Worm (Caenorhabditis elegans) whole organism, L2 larva: Measurements from ENCODE around the gene T28A8.8.

Experiments used
- C34F6.9 ChIP-seq: fragments of 150-350 bp; optimal IDR thresholded peaks from 2 replicates; lab custom pipeline; 2014; ENCODE audit warnings: missing biosample characterization, missing genetic modification characterization
- R02D3.7 ChIP-seq: fragments of 150-350 bp; optimal IDR thresholded peaks from 2 replicates; lab custom pipeline; 2014; ENCODE audit warnings: missing biosample characterization, missing genetic modification characterization
- Y55F3AM.14 ChIP-seq: fragments of 200-800 bp; sonication (Bioruptor generic); optimal IDR thresholded peaks from 2 replicates; lab custom pipeline; 2018; ENCODE audit warnings: mild to moderate bottlenecking, missing genetic modification characterization, missing compliant biosample characterization
- ZK546.5 ChIP-seq: sonication (generic microtip); optimal IDR thresholded peaks from 2 replicates; lab custom pipeline; 2017; ENCODE audit warnings: missing biosample characterization, missing genetic modification characterization
- aly-2 ChIP-seq: fragments of 150-350 bp; optimal IDR thresholded peaks from 2 replicates; lab custom pipeline; 2014; ENCODE audit warnings: missing biosample characterization, missing genetic modification characterization
- ceh-16 ChIP-seq: fragments of 150-350 bp; optimal IDR thresholded peaks from 2 replicates; lab custom pipeline; 2014; ENCODE audit warnings: missing biosample characterization, missing genetic modification characterization
- ceh-82 ChIP-seq: fragments of 150-350 bp; optimal IDR thresholded peaks from 2 replicates; lab custom pipeline; 2014; ENCODE audit warnings: missing biosample characterization, missing genetic modification characterization
- crh-2 ChIP-seq: sonication (generic microtip); optimal IDR thresholded peaks from 2 replicates; lab custom pipeline; 2017; ENCODE audit warnings: missing biosample characterization, missing genetic modification characterization
- dmd-4 ChIP-seq: sonication (generic microtip); optimal IDR thresholded peaks from 2 replicates; lab custom pipeline; 2017; ENCODE audit warnings: missing biosample characterization, missing genetic modification characterization
- egl-27 ChIP-seq: sonication (generic microtip); optimal IDR thresholded peaks from 3 replicates; lab custom pipeline; 2017; ENCODE audit warnings: missing biosample characterization, missing genetic modification reagents, missing genetic modification characterization
- elt-1 ChIP-seq: fragments of 150-350 bp; optimal IDR thresholded peaks from 2 replicates; lab custom pipeline; 2014; ENCODE audit warnings: missing biosample characterization, missing genetic modification characterization
- elt-3 ChIP-seq: sonication (generic microtip); optimal IDR thresholded peaks from 2 replicates; lab custom pipeline; 2017; ENCODE audit warnings: missing biosample characterization, missing genetic modification characterization
- fos-1 ChIP-seq: fragments of 150-350 bp; optimal IDR thresholded peaks from 2 replicates; lab custom pipeline; 2014; ENCODE audit warnings: missing biosample characterization, missing genetic modification characterization
- lin-11 ChIP-seq: fragments of 150-350 bp; sonication (generic microtip); optimal IDR thresholded peaks from 2 replicates; lab custom pipeline; 2014; ENCODE audit warnings: missing biosample characterization, missing genetic modification characterization, inconsistent platforms, mixed read lengths
- lin-13 ChIP-seq: fragments of 150-350 bp; optimal IDR thresholded peaks from 2 replicates; lab custom pipeline; 2014; ENCODE audit warnings: missing biosample characterization, missing genetic modification reagents, missing genetic modification characterization
- lsy-2 ChIP-seq, 2 experiments: fragments of 150-350 bp in 1 of 2; sonication (generic microtip) in 1 of 2; optimal IDR thresholded peaks; 2 replicates each; lab custom pipeline; 2014 to 2017; ENCODE audit warnings: missing biosample characterization in 2 of 2, missing genetic modification characterization in 2 of 2
- mab-5 ChIP-seq: fragments of 150-350 bp; optimal IDR thresholded peaks from 2 replicates; lab custom pipeline; 2014; ENCODE audit warnings: missing biosample characterization, missing genetic modification characterization
- mbf-1 ChIP-seq: sonication (generic microtip); optimal IDR thresholded peaks from 2 replicates; lab custom pipeline; 2017; ENCODE audit warnings: missing biosample characterization, missing genetic modification characterization
- mdl-1 ChIP-seq, 2 experiments: fragments of 150-350 bp in 1 of 2; sonication (generic microtip) in 1 of 2; optimal IDR thresholded peaks; 2 replicates each; lab custom pipeline; 2017; ENCODE audit warnings: missing biosample characterization in 2 of 2, missing genetic modification characterization in 2 of 2
- nhr-10 ChIP-seq: sonication (generic microtip); optimal IDR thresholded peaks from 2 replicates; lab custom pipeline; 2017; ENCODE audit warnings: missing biosample characterization, missing genetic modification characterization
- nhr-12 ChIP-seq: fragments of 150-350 bp; optimal IDR thresholded peaks from 2 replicates; lab custom pipeline; 2014; ENCODE audit warnings: missing biosample characterization, missing genetic modification characterization
- nhr-21 ChIP-seq: fragments of 150-350 bp; optimal IDR thresholded peaks from 2 replicates; lab custom pipeline; 2014; ENCODE audit warnings: missing biosample characterization, missing genetic modification characterization
- nhr-23 ChIP-seq: fragments of 150-350 bp; optimal IDR thresholded peaks from 2 replicates; lab custom pipeline; 2014; ENCODE audit warnings: missing biosample characterization, missing genetic modification reagents, missing genetic modification characterization
- nhr-237 ChIP-seq: fragments of 150-350 bp; optimal IDR thresholded peaks from 2 replicates; lab custom pipeline; 2014; ENCODE audit warnings: missing biosample characterization, missing genetic modification characterization
- nhr-6 ChIP-seq: fragments of 150-350 bp; optimal IDR thresholded peaks from 2 replicates; lab custom pipeline; 2014; ENCODE audit warnings: missing biosample characterization, missing genetic modification characterization
- nhr-77 ChIP-seq: fragments of 150-350 bp; optimal IDR thresholded peaks from 2 replicates; lab custom pipeline; 2014; ENCODE audit warnings: missing biosample characterization, missing genetic modification characterization
- peb-1 ChIP-seq: fragments of 150-350 bp; optimal IDR thresholded peaks from 2 replicates; lab custom pipeline; 2014; ENCODE audit warnings: missing biosample characterization, missing genetic modification characterization
- sem-4 ChIP-seq: fragments of 150-350 bp; optimal IDR thresholded peaks from 2 replicates; lab custom pipeline; 2014; ENCODE audit warnings: missing biosample characterization, missing genetic modification reagents, missing genetic modification characterization
- sma-3 ChIP-seq: sonication (generic microtip); optimal IDR thresholded peaks from 2 replicates; lab custom pipeline; 2016; ENCODE audit warnings: missing genetic modification reagents, missing genetic modification characterization, missing compliant biosample characterization
- sma-9 ChIP-seq, 2 experiments: fragments of 150-350 bp in 1 of 2; sonication (generic microtip) in 1 of 2; optimal IDR thresholded peaks; 2 replicates each; lab custom pipeline; 2014 to 2016; ENCODE audit warnings: missing genetic modification characterization in 2 of 2, mild to moderate bottlenecking in 1 of 2, missing biosample characterization in 1 of 2, missing compliant biosample characterization in 1 of 2, missing genetic modification reagents in 1 of 2, moderate library complexity in 1 of 2
- unc-39 ChIP-seq: fragments of 150-350 bp; optimal IDR thresholded peaks from 2 replicates; lab custom pipeline; 2014; ENCODE audit warnings: missing biosample characterization, missing genetic modification characterization
- unc-55 ChIP-seq: fragments of 150-350 bp; sonication (generic microtip); optimal IDR thresholded peaks from 3 replicates; lab custom pipeline; 2014; ENCODE audit warnings: missing biosample characterization, missing genetic modification reagents, missing genetic modification characterization
- unc-62 ChIP-seq: fragments of 150-350 bp; optimal IDR thresholded peaks from 2 replicates; lab custom pipeline; 2014; ENCODE audit warnings: missing biosample characterization, missing genetic modification reagents, missing genetic modification characterization
- ztf-1 ChIP-seq: fragments of 200-800 bp; sonication (Bioruptor generic); conservative IDR thresholded peaks from 2 replicates; pipeline ENCODE4 v1.3.6; 2022; ENCODE audit warnings: missing genetic modification characterization, missing compliant biosample characterization
- ztf-11 ChIP-seq: sonication (generic microtip); optimal IDR thresholded peaks from 2 replicates; lab custom pipeline; 2017; ENCODE audit warnings: missing biosample characterization, missing genetic modification characterization

Gene T28A8.8

ce11 chrIII:13471504-13471903, 31.1 kb upstream of the T28A8.8 start, which contains the start of gene pssy-2:
pssy-2 (plus strand) TSS chrIII:13471804.
- TF ChIP-seq crh-2 = no peak
- no peak for TF ChIP-seq sma-9 (GFP tag; optimal IDR thresholded peaks at IDR 0.05; lab: Kevin White, UChicago)
- TF ChIP-seq sma-9 (tag; optimal IDR thresholded peaks at IDR 0.05; lab: Kevin White, UChicago) = no peak
- no peak for TF ChIP-seq nhr-12 (tag; lab: Kevin White, UChicago)
- no peak for TF ChIP-seq ZK546.5 (tag; lab: Kevin White, UChicago)
- no peak for TF ChIP-seq nhr-10
- TF ChIP-seq lsy-2 (tag; optimal IDR thresholded peaks at IDR 0.05; lab: Kevin White, UChicago) = no peak
- TF ChIP-seq egl-27 (tag; lab: Kevin White, UChicago) = no peak
- no peak for TF ChIP-seq nhr-21
- TF ChIP-seq R02D3.7 (tag; lab: Kevin White, UChicago) = no peak
- no peak for TF ChIP-seq unc-62 (GFP tag; lab: Kevin White, UChicago)
- no peak for TF ChIP-seq sma-3 (GFP tag; lab: Kevin White, UChicago)
- no peak for TF ChIP-seq nhr-23 (tag; lab: Kevin White, UChicago)
- TF ChIP-seq mbf-1 (tag; lab: Kevin White, UChicago) = no peak
- TF ChIP-seq nhr-77 (tag; lab: Kevin White, UChicago) = no peak
- no peak for TF ChIP-seq ztf-1 (GFP tag; lab: Robert Waterston, UW)
- no peak for TF ChIP-seq elt-3
- TF ChIP-seq nhr-237 (tag; lab: Kevin White, UChicago) = no peak
- TF ChIP-seq ceh-16 (tag; lab: Kevin White, UChicago) = no peak
- TF ChIP-seq ztf-11 (tag; lab: Kevin White, UChicago) = no peak
- TF ChIP-seq, all 48 proteins: peak for 0

- no peak for TF ChIP-seq unc-39 (tag; lab: Kevin White, UChicago)
- no peak for TF ChIP-seq mab-5 (tag; lab: Kevin White, UChicago)
- no peak for TF ChIP-seq ceh-82 (tag; lab: Kevin White, UChicago)
- no peak for TF ChIP-seq nhr-77 (tag; lab: Kevin White, UChicago)
- no peak for TF ChIP-seq lin-13 (GFP tag; lab: Kevin White, UChicago)
- no peak for TF ChIP-seq nhr-6 (tag; lab: Kevin White, UChicago)
- TF ChIP-seq ztf-1 (GFP tag; lab: Robert Waterston, UW) = no peak
Observed at ce11 chrIII:13474482-13474881, 28.1 kb upstream of the T28A8.8 start.

- no peak for TF ChIP-seq ceh-82 (tag; lab: Kevin White, UChicago)
- no peak for TF ChIP-seq ztf-11 (tag; lab: Kevin White, UChicago)
- no peak for TF ChIP-seq mbf-1 (tag; lab: Kevin White, UChicago)
- TF ChIP-seq lin-13 (GFP tag; lab: Kevin White, UChicago) = no peak
- no peak for TF ChIP-seq sem-4
- no peak for TF ChIP-seq ztf-1 (GFP tag; lab: Robert Waterston, UW)
- no peak for TF ChIP-seq ceh-16 (tag; lab: Kevin White, UChicago)
- TF ChIP-seq Y55F3AM.14 (GFP tag; lab: Kevin White, UChicago) = no peak
- no peak for TF ChIP-seq lin-11 (tag; lab: Kevin White, UChicago)
- TF ChIP-seq dmd-4 = no peak
- TF ChIP-seq aly-2 (tag; lab: Kevin White, UChicago) = no peak
- no peak for TF ChIP-seq sma-9 (GFP tag; optimal IDR thresholded peaks at IDR 0.05; lab: Kevin White, UChicago)
- no peak for TF ChIP-seq sma-9 (tag; optimal IDR thresholded peaks at IDR 0.05; lab: Kevin White, UChicago)
- no peak for TF ChIP-seq sma-3 (GFP tag; lab: Kevin White, UChicago)
- TF ChIP-seq unc-55 = no peak
- TF ChIP-seq ZK546.5 (tag; lab: Kevin White, UChicago) = no peak
- TF ChIP-seq nhr-23 (tag; lab: Kevin White, UChicago) = no peak
- no peak for TF ChIP-seq lsy-2 (tag; optimal IDR thresholded peaks at IDR 0.05; lab: Kevin White, UChicago)
Observed at ce11 chrIII:13476682-13477081, 25.9 kb upstream of the T28A8.8 start, which contains the start of gene T27E9.6. T27E9.6 (minus strand) TSS chrIII:13476782.

- TF ChIP-seq ceh-16 (tag; lab: Kevin White, UChicago) = no peak
- TF ChIP-seq lin-11 (tag; lab: Kevin White, UChicago) = no peak
- no peak for TF ChIP-seq fos-1 (tag; lab: Kevin White, UChicago)
- no peak for TF ChIP-seq elt-1 (tag; lab: Kevin White, UChicago)
- TF ChIP-seq sma-3 (GFP tag; lab: Kevin White, UChicago) = no peak
- TF ChIP-seq nhr-21 = no peak
- no peak for TF ChIP-seq mdl-1 (tag; optimal IDR thresholded peaks at IDR 0.05; lab: Kevin White, UChicago)
- TF ChIP-seq sem-4 = no peak
- no peak for TF ChIP-seq mab-5 (tag; lab: Kevin White, UChicago)
- TF ChIP-seq crh-2 = no peak
- TF ChIP-seq nhr-12 (tag; lab: Kevin White, UChicago) = no peak
- no peak for TF ChIP-seq sma-9 (GFP tag; optimal IDR thresholded peaks at IDR 0.05; lab: Kevin White, UChicago)
- TF ChIP-seq sma-9 (tag; optimal IDR thresholded peaks at IDR 0.05; lab: Kevin White, UChicago) = no peak
- no peak for TF ChIP-seq peb-1 (tag; lab: Kevin White, UChicago)
- TF ChIP-seq Y55F3AM.14 (GFP tag; lab: Kevin White, UChicago) = no peak
- no peak for TF ChIP-seq C34F6.9
- no peak for TF ChIP-seq ZK546.5 (tag; lab: Kevin White, UChicago)
Observed at ce11 chrIII:13484024-13484423, 18.6 kb upstream of the T28A8.8 start, which contains the start of gene acc-4. acc-4 (minus strand) TSS chrIII:13484124.
